Worm (Caenorhabditis elegans): Measurements from ENCODE around the gene rpl-20.

- TF ChIP-seq ref-1 (GFP tag; conservative IDR thresholded peaks at IDR 0.05) (no peak), ztf-23 (GFP tag; IDR thresholded peaks at IDR 0.05) (no peak), flt-1 (GFP tag; IDR thresholded peaks at IDR 0.05) (no peak), cog-1 (tag; optimal IDR thresholded peaks at IDR 0.05) (no peak), ztf-29 (GFP tag; IDR thresholded peaks at IDR 0.05) (no peak), med-1 (GFP tag; optimal IDR thresholded peaks at IDR 0.05; ENCODE audit: insufficient read depth) (no peak), klf-2 (GFP tag; conservative IDR thresholded peaks at IDR 0.05) (no peak), T22C8.4 (GFP tag; IDR thresholded peaks at IDR 0.05) (no peak), tab-1 (GFP tag; IDR thresholded peaks at IDR 0.05) (no peak)
These were observed 39.9 kb upstream of the rpl-20 start, which contains the start of gene R11E3.1 for ce11 chrIV:4789445-4789844.

Data from whole organism, midembryonic.